Worm (Caenorhabditis elegans): ENCODE measurements around the gene T28A8.5.
A peak's percentile ranks its signal among the peaks of the same experiment; 100 is the strongest.

DNA sequence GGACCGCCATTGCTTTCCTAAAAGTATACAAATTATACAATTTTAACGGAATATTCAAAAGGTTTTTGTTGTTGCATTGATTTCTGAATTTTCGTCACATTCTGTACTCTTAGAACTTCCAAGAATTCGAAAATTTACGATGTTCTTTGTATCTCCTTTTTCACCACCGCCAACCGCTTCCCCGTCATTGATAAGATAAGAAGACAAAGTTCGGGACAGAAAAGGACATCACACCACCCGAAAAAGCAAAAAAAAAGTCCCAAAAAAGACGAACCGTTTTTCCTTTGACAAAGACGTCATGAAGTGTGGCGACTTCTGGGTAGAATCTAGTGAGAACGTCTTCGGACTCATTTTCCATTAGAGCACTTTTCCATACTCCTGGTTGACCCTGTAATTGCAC, 41.0 kb downstream of the T28A8.5 start:
- TF ChIP-seq crh-2 (tag; optimal IDR thresholded peaks at IDR 0.05) = peak; percentile 41
- TF ChIP-seq nhr-77 (tag; optimal IDR thresholded peaks at IDR 0.05) = no peak
- no peak for TF ChIP-seq unc-62 (GFP tag; optimal IDR thresholded peaks at IDR 0.05)
- TF ChIP-seq ztf-11 (tag; optimal IDR thresholded peaks at IDR 0.05) = no peak
- no peak for TF ChIP-seq snpc-4 (tag; optimal IDR thresholded peaks at IDR 0.05)
- TF ChIP-seq ceh-82 (tag; optimal IDR thresholded peaks at IDR 0.05) = no peak
- TF ChIP-seq C34F6.9 (tag; optimal IDR thresholded peaks at IDR 0.05) = no peak
- TF ChIP-seq egl-27 (tag; optimal IDR thresholded peaks at IDR 0.05) = no peak
- TF ChIP-seq zag-1 (tag; optimal IDR thresholded peaks at IDR 0.05) = no peak
- TF ChIP-seq mbf-1 (tag; optimal IDR thresholded peaks at IDR 0.05) = no peak
- TF ChIP-seq R02D3.7 (tag; optimal IDR thresholded peaks at IDR 0.05) = no peak
- no peak for TF ChIP-seq skn-1 (tag; optimal IDR thresholded peaks at IDR 0.05)

Data from whole organism, L2 larva.